Worm (Caenorhabditis elegans): Measurements from ENCODE around the gene C46A5.4.
A peak's percentile ranks its signal among the peaks of the same experiment; 100 is the strongest.

C46A5.4 gene

DNA sequence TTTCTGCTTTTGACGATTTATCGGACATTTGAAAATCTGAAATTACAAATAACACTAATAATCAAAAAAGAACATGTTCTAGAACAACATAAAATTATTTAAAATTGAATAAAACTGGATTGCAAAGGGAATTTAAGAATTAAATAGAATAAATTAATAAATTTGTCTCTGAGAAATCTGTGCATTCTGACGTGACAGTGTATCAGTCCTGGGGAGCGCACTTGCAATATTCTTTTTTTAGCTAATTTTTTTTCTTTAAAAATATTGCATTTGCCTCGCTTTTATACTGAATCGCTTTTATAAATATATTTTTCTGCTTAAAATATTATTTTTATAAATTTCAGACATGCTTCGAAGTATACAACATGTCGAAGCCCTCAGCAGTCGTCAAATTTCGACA is 47.4 kb downstream of the C46A5.4 start, which contains the start of the genes mrpl-1, emc-6 and mrps-24 (continued):
- TF ChIP-seq snpc-4 (GFP tag; optimal IDR thresholded peaks at IDR 0.05) (peak; percentile 56), snpc-4 (tag; optimal IDR thresholded peaks at IDR 0.05) (peak in 3 of 4 experiments; percentile 30 to 64 (median 48)), cebp-1 (GFP tag; IDR thresholded peaks at IDR 0.05) (no peak), cebp-1 (tag; optimal IDR thresholded peaks at IDR 0.05) (peak; percentile 54), ztf-6 (GFP tag; IDR thresholded peaks at IDR 0.05) (no peak), D2030.7 (GFP tag; IDR thresholded peaks at IDR 0.05) (0 out of 2 replicates have a peak, but pooled peaks have one; percentile 7), mes-4 (tag; optimal IDR thresholded peaks at IDR 0.05) (no peak), nhr-120 (GFP tag; IDR thresholded peaks at IDR 0.05) (no peak), nhr-179 (tag; optimal IDR thresholded peaks at IDR 0.05) (no peak), lag-1 (GFP tag; IDR thresholded peaks at IDR 0.05) (no peak), ceh-27 (GFP tag; optimal IDR thresholded peaks at IDR 0.05) (no peak), tlf-1 (GFP tag; optimal IDR thresholded peaks at IDR 0.05) (no peak), B0261.1 (tag; optimal IDR thresholded peaks at IDR 0.05) (no peak), F33H1.4 (GFP tag; IDR thresholded peaks at IDR 0.05) (peak; percentile 25), ceh-100 (GFP tag; IDR thresholded peaks at IDR 0.05) (no peak), dpl-1 (GFP tag; optimal IDR thresholded peaks at IDR 0.05) (peak; percentile 14), F22D6.2 (tag; optimal IDR thresholded peaks at IDR 0.05) (no peak), F39B2.1 (GFP tag; IDR thresholded peaks at IDR 0.05) (no peak), pha-4 (tag; optimal IDR thresholded peaks at IDR 0.05) (no peak), T07F8.4 (tag; optimal IDR thresholded peaks at IDR 0.05) (no peak), B0035.1 (tag; optimal IDR thresholded peaks at IDR 0.05) (no peak), dox-1 (GFP tag; IDR thresholded peaks at IDR 0.05) (no peak)

- TF ChIP-seq tbp1 (GFP tag; optimal IDR thresholded peaks at IDR 0.05) (no peak), him-1 (tag; optimal IDR thresholded peaks at IDR 0.05) (no peak), snpc-1.3 (tag; optimal IDR thresholded peaks at IDR 0.05; ENCODE audit: insufficient read depth) (no peak), mes-4 (tag; optimal IDR thresholded peaks at IDR 0.05) (no peak), F57C9.4 (tag; optimal IDR thresholded peaks at IDR 0.05) (no peak), cebp-1 (GFP tag; IDR thresholded peaks at IDR 0.05) (no peak), cebp-1 (tag; optimal IDR thresholded peaks at IDR 0.05) (no peak), pha-4 (tag; optimal IDR thresholded peaks at IDR 0.05) (no peak), bed-2 (GFP tag; IDR thresholded peaks at IDR 0.05) (no peak), D2030.7 (GFP tag; IDR thresholded peaks at IDR 0.05) (no peak), ztf-26 (tag; optimal IDR thresholded peaks at IDR 0.05) (no peak)
These were observed 50.3 kb downstream of the C46A5.4 start, which contains the start of gene F33D4.4 for ce11 chrIV:7706805-7707204. TSS of gene F33D4.4 (minus strand) at chrIV:7706905.

DNA sequence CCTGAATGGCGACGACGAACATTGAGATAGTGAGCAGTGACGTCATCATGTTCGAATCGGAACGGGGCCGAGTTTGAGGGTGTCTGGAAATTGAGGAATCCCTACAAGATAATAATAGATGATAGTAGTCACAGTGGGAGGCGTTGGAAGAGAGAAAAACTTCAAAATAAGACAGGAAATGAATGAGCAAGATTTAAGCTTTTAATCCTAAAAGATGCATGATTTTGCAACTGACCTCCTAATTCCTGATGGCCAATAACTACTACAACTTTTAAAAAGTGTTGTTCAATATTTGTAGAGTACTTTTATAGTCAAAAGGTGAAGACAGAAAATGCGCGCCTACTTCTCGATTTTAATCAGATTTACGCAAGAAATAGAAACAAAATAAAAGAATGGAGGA is 58.8 kb downstream of the C46A5.4 start, which contains the start of gene flp-13:
flp-13 (minus strand) TSS at position 101 of the 400 bp plus-strand sequence.
- TF ChIP-seq rec-8 (tag; optimal IDR thresholded peaks at IDR 0.05) (no peak), F37B4.10 (GFP tag; IDR thresholded peaks at IDR 0.05) (no peak), ceh-40 (GFP tag; IDR thresholded peaks at IDR 0.05) (no peak), ceh-100 (GFP tag; IDR thresholded peaks at IDR 0.05) (no peak), ceh-58 (GFP tag; IDR thresholded peaks at IDR 0.05) (no peak), attf-3 (GFP tag; conservative IDR thresholded peaks at IDR 0.05) (no peak), akir-1 (GFP tag; optimal IDR thresholded peaks at IDR 0.05) (no peak), nhr-90 (tag; optimal IDR thresholded peaks at IDR 0.05) (no peak), F23B12.7 (tag; optimal IDR thresholded peaks at IDR 0.05; ENCODE audit: insufficient read depth) (no peak), bed-1 (GFP tag; IDR thresholded peaks at IDR 0.05) (no peak), nfya-1 (tag; optimal IDR thresholded peaks at IDR 0.05; ENCODE audit: borderline replicate concordance, insufficient read depth) (no peak), sptf-2 (GFP tag; optimal IDR thresholded peaks at IDR 0.05) (no peak), zfh-2 (GFP tag; conservative IDR thresholded peaks at IDR 0.05) (no peak), B0336.3 (GFP tag; IDR thresholded peaks at IDR 0.05) (no peak), Y95B8A.8 (GFP tag; IDR thresholded peaks at IDR 0.05) (no peak), Y53G8AR.9 (GFP tag; conservative IDR thresholded peaks at IDR 0.05) (no peak), dpl-1 (GFP tag; optimal IDR thresholded peaks at IDR 0.05) (no peak), die-1 (tag; optimal IDR thresholded peaks at IDR 0.05) (no peak)
